Worm (Caenorhabditis elegans): ENCODE data around the gene psmd-9.

- TF ChIP-seq nhr-12 (tag; optimal IDR thresholded peaks at IDR 0.05) (no peak), mml-1 (tag; optimal IDR thresholded peaks at IDR 0.05) (no peak), nhr-237 (tag; optimal IDR thresholded peaks at IDR 0.05) (no peak), egl-27 (tag; optimal IDR thresholded peaks at IDR 0.05) (no peak), unc-39 (tag; optimal IDR thresholded peaks at IDR 0.05) (no peak), ama-1 (optimal IDR thresholded peaks at IDR 0.05) (no peak), aly-2 (tag; optimal IDR thresholded peaks at IDR 0.05) (no peak), nhr-25 (tag; optimal IDR thresholded peaks at IDR 0.05) (no peak), nhr-43 (tag; optimal IDR thresholded peaks at IDR 0.05; ENCODE audit: poor library complexity, severe bottlenecking) (no peak)
These were observed 7.8 kb downstream of the psmd-9 start, which contains the start of gene asm-1 for ce11 chrII:6909568-6910122.

Data from whole organism, L3 larva.